Fruit fly (Drosophila melanogaster): ENCODE data around the gene jp.

The jp gene

dm6 chr2L:9568360-9569088 is 2.0 kb upstream of the jp start, which contains the start of gene brwl (continued):
- peak; percentile 99 for TF ChIP-seq CG6854 (GFP tag; optimal IDR thresholded peaks at IDR 0.05)
- peak; percentile 92 for TF ChIP-seq CkIIα-i1 (GFP tag; IDR thresholded peaks at IDR 0.05)
- TF ChIP-seq CG12769 (tag; optimal IDR thresholded peaks at IDR 0.05), result peak; percentile 99
- TF ChIP-seq CG4617 (GFP tag; optimal IDR thresholded peaks at IDR 0.05; ENCODE audit: borderline replicate concordance), result peak; percentile 98
- peak; percentile 97 for TF ChIP-seq CG11723 (GFP tag; optimal IDR thresholded peaks at IDR 0.05)
- TF ChIP-seq Sox100B (GFP tag; optimal IDR thresholded peaks at IDR 0.05), result peak; percentile 99
- peak; percentile 98 for TF ChIP-seq sqz (GFP tag; optimal IDR thresholded peaks at IDR 0.05)
- TF ChIP-seq CG12071 (GFP tag; optimal IDR thresholded peaks at IDR 0.05), result peak; percentile 97
- TF ChIP-seq CG43689 (GFP tag; IDR thresholded peaks at IDR 0.05), result peak; percentile 93
- TF ChIP-seq sna (GFP tag; IDR thresholded peaks at IDR 0.05; ENCODE audit: partially characterized antibody), result no peak
- TF ChIP-seq chm (GFP tag; IDR thresholded peaks at IDR 0.05), result peak; percentile 95
- TF ChIP-seq CG14860 (GFP tag; IDR thresholded peaks at IDR 0.05; ENCODE audit: partially characterized antibody), result no peak
- no peak for TF ChIP-seq Hr39 (optimal IDR thresholded peaks at IDR 0.05)
- peak; percentile 95 for TF ChIP-seq kni (GFP tag; optimal IDR thresholded peaks at IDR 0.05)
- peak; percentile 64 to 84 for TF ChIP-seq Trl (optimal IDR thresholded peaks at IDR 0.05)
- TF ChIP-seq Trl (GFP tag; optimal IDR thresholded peaks at IDR 0.05), result peak; percentile 98
- no peak for TF ChIP-seq Dll (GFP tag; IDR thresholded peaks at IDR 0.05; ENCODE audit: partially characterized antibody)
- peak; percentile 95 for TF ChIP-seq C15 (GFP tag; IDR thresholded peaks at IDR 0.05)
- peak; percentile 97 for TF ChIP-seq Lhr (GFP tag; optimal IDR thresholded peaks at IDR 0.05)
- TF ChIP-seq grau (tag; optimal IDR thresholded peaks at IDR 0.05), result peak; percentile 98
- TF ChIP-seq kay (GFP tag; optimal IDR thresholded peaks at IDR 0.05), result peak; percentile 98
- TF ChIP-seq Rx (GFP tag; IDR thresholded peaks at IDR 0.05), result peak; percentile 97
- TF ChIP-seq H2.0 (GFP tag; IDR thresholded peaks at IDR 0.05), result peak; percentile 97
- TF ChIP-seq CG6791 (GFP tag; IDR thresholded peaks at IDR 0.05; ENCODE audit: partially characterized antibody), result no peak
- TF ChIP-seq Deaf1 (tag; optimal IDR thresholded peaks at IDR 0.05), result peak; percentile 92
- peak; percentile 97 for TF ChIP-seq trem (tag; optimal IDR thresholded peaks at IDR 0.05)
- peak; percentile 92 for TF ChIP-seq Lim3 (GFP tag; IDR thresholded peaks at IDR 0.05)
- peak; percentile 99 for TF ChIP-seq tin (GFP tag; optimal IDR thresholded peaks at IDR 0.05)
- TF ChIP-seq CG3847 (GFP tag; IDR thresholded peaks at IDR 0.05), result peak; percentile 98
- peak; percentile 92 for TF ChIP-seq CG1024 (GFP tag; IDR thresholded peaks at IDR 0.05)
- TF ChIP-seq ranshi (GFP tag; IDR thresholded peaks at IDR 0.05), result peak; percentile 98
- peak; percentile 99 for TF ChIP-seq Max (GFP tag; optimal IDR thresholded peaks at IDR 0.05)
- peak; percentile 96 for TF ChIP-seq Taf1 (GFP tag; IDR thresholded peaks at IDR 0.05)
- peak; percentile 99 for TF ChIP-seq org-1 (GFP tag; optimal IDR thresholded peaks at IDR 0.05)
- TF ChIP-seq vvl (GFP tag; IDR thresholded peaks at IDR 0.05), result peak; percentile 99
- TF ChIP-seq MTF-1 (GFP tag; optimal IDR thresholded peaks at IDR 0.05; ENCODE audit: borderline replicate concordance), result peak; percentile 90
- TF ChIP-seq HmgD (GFP tag; optimal IDR thresholded peaks at IDR 0.05), result peak; percentile 95
- peak; percentile 94 for TF ChIP-seq gce (GFP tag; IDR thresholded peaks at IDR 0.05)
- peak; percentile 99 for TF ChIP-seq CG10979 (tag; optimal IDR thresholded peaks at IDR 0.05)
- TF ChIP-seq CG7745 (tag; optimal IDR thresholded peaks at IDR 0.05), result peak; percentile 89
- TF ChIP-seq CG11085 (GFP tag; IDR thresholded peaks at IDR 0.05), result peak; percentile 95
- TF ChIP-seq Stat92E (GFP tag; optimal IDR thresholded peaks at IDR 0.05), result peak in 1 of 3 experiments; percentile 97
- peak; percentile 77 for TF ChIP-seq Sry-δ (GFP tag; optimal IDR thresholded peaks at IDR 0.05)
- TF ChIP-seq amos (GFP tag; IDR thresholded peaks at IDR 0.05; ENCODE audit: partially characterized antibody), result peak; percentile 27; the same call in 1 of the 2 replicates
- peak; percentile 93 for TF ChIP-seq CG10565 (GFP tag; optimal IDR thresholded peaks at IDR 0.05)
- TF ChIP-seq Nf-YC (tag; optimal IDR thresholded peaks at IDR 0.05), result peak; percentile 93
- TF ChIP-seq vfl (GFP tag; optimal IDR thresholded peaks at IDR 0.05), result peak; percentile 96
- TF ChIP-seq CG18599 (GFP tag; optimal IDR thresholded peaks at IDR 0.05), result peak; percentile 99
- TF ChIP-seq CG31388 (GFP tag; optimal IDR thresholded peaks at IDR 0.05), result peak; percentile 95

Data from whole organism, embryonic.